Fruit fly (Drosophila melanogaster) whole organism, embryonic: Measurements from ENCODE around the gene Cyp318a1.
A peak's percentile ranks its signal among the peaks of the same experiment; 100 is the strongest.

Experiments used
- C15 ChIP-seq: fragments of 200-800 bp; sonication (Bioruptor generic); IDR thresholded peaks from 3 replicates; pipeline ENCODE4 v1.3.6; 2022; ENCODE audit warnings: missing biosample characterization, missing genetic modification characterization
- CG12071 ChIP-seq: fragments of 200-800 bp; sonication (Bioruptor generic); optimal IDR thresholded peaks from 3 replicates; lab custom pipeline; 2018; ENCODE audit warnings: missing biosample characterization, mild to moderate bottlenecking, missing genetic modification characterization
- CG1603 ChIP-seq: fragments of 200-800 bp; sonication (Bioruptor generic); optimal IDR thresholded peaks from 2 replicates; lab custom pipeline; 2019; ENCODE audit warnings: missing biosample characterization, mild to moderate bottlenecking, missing genetic modification characterization, moderate library complexity
- CG17361 ChIP-seq: fragments of 200-800 bp; sonication (Bioruptor generic); IDR thresholded peaks from 3 replicates; pipeline ENCODE4 v1.3.6; 2022; ENCODE audit warnings: missing biosample characterization, missing genetic modification characterization
- CG17829 ChIP-seq: fragments of 200-800 bp; optimal IDR thresholded peaks from 2 replicates; lab custom pipeline; 2019; ENCODE audit warnings: missing biosample characterization, mild to moderate bottlenecking, missing genetic modification characterization, moderate library complexity
- CG2678 ChIP-seq: fragments of 200-800 bp; sonication (Bioruptor generic); optimal IDR thresholded peaks from 3 replicates; lab custom pipeline; 2019; ENCODE audit warnings: missing biosample characterization, mild to moderate bottlenecking, missing genetic modification characterization, moderate library complexity
- CG3065 ChIP-seq: fragments of 200-800 bp; sonication (Bioruptor generic); optimal IDR thresholded peaks from 2 replicates; lab custom pipeline; 2016; ENCODE audit warnings: missing biosample characterization, missing genetic modification characterization
- CG32532 ChIP-seq: fragments of 200-800 bp; sonication (Bioruptor generic); IDR thresholded peaks from 2 replicates; pipeline ENCODE4 v1.3.6; 2022; ENCODE audit warnings: missing biosample characterization, missing genetic modification characterization
- CG34422 ChIP-seq: fragments of 200-800 bp; sonication (Bioruptor generic); IDR thresholded peaks from 3 replicates; pipeline ENCODE4 v1.3.6; 2022; ENCODE audit warnings: missing biosample characterization, missing genetic modification characterization
- CG4730 ChIP-seq: fragments of 200-800 bp; sonication (Bioruptor generic); IDR thresholded peaks from 2 replicates; pipeline ENCODE4 v1.3.6; 2022; ENCODE audit warnings: missing biosample characterization, missing genetic modification characterization
- CG6254 ChIP-seq: fragments of 200-800 bp; sonication (Bioruptor generic); optimal IDR thresholded peaks from 3 replicates; lab custom pipeline; 2017; ENCODE audit warnings: mild to moderate bottlenecking, missing biosample characterization, missing genetic modification reagents, missing genetic modification characterization
- CG7745 ChIP-seq: fragments of 200-800 bp; sonication (Bioruptor generic); optimal IDR thresholded peaks from 2 replicates; lab custom pipeline; 2018; ENCODE audit warnings: missing biosample characterization, mild to moderate bottlenecking, missing genetic modification characterization, moderate library complexity
- CG7987 ChIP-seq: fragments of 200-800 bp; sonication (Bioruptor generic); optimal IDR thresholded peaks from 2 replicates; lab custom pipeline; 2018; ENCODE audit warnings: missing biosample characterization, mild to moderate bottlenecking, missing genetic modification characterization, moderate library complexity
- CG8359 ChIP-seq: fragments of 200-800 bp; sonication (Bioruptor generic); optimal IDR thresholded peaks from 2 replicates; lab custom pipeline; 2017; ENCODE audit warnings: missing biosample characterization, mild to moderate bottlenecking, missing genetic modification characterization, borderline replicate concordance
- CG8924 ChIP-seq: fragments of 200-800 bp; optimal IDR thresholded peaks from 3 replicates; lab custom pipeline; 2019; ENCODE audit warnings: missing biosample characterization, mild to moderate bottlenecking, missing genetic modification characterization, moderate library complexity
- Dbx ChIP-seq: fragments of 200-800 bp; sonication (Bioruptor generic); IDR thresholded peaks from 3 replicates; pipeline ENCODE4 v1.3.6; 2022; ENCODE audit warnings: missing biosample characterization, missing genetic modification characterization
- Dp ChIP-seq: fragments of 200-800 bp; sonication (Bioruptor generic); optimal IDR thresholded peaks from 2 replicates; lab custom pipeline; 2018; ENCODE audit warnings: missing biosample characterization, mild to moderate bottlenecking, missing genetic modification characterization, moderate library complexity
- HLHmδ ChIP-seq: fragments of 200-800 bp; sonication (Bioruptor generic); optimal IDR thresholded peaks from 2 replicates; lab custom pipeline; 2018; ENCODE audit warnings: missing biosample characterization, mild to moderate bottlenecking, missing genetic modification characterization, moderate library complexity
- Hr3 ChIP-seq: fragments of 200-800 bp; sonication (Bioruptor generic); optimal IDR thresholded peaks from 3 replicates; lab custom pipeline; 2016; ENCODE audit warnings: missing biosample characterization, missing genetic modification characterization
- Jarid2 ChIP-seq: fragments of 200-800 bp; sonication (Bioruptor generic); optimal IDR thresholded peaks from 3 replicates; lab custom pipeline; 2017; ENCODE audit warnings: mild to moderate bottlenecking, missing biosample characterization, missing genetic modification reagents, missing genetic modification characterization
- NC2α ChIP-seq: fragments of 200-800 bp; sonication (Bioruptor generic); optimal IDR thresholded peaks from 2 replicates; lab custom pipeline; 2016; ENCODE audit warnings: missing biosample characterization, missing genetic modification characterization
- bsh ChIP-seq, 2 experiments: fragments of 200-800 bp; sonication (Bioruptor generic); optimal IDR thresholded peaks; 2 replicates each; lab custom pipeline; 2017 to 2018; ENCODE audit warnings: mild to moderate bottlenecking in 2 of 2, missing biosample characterization in 2 of 2, missing genetic modification characterization in 2 of 2, moderate library complexity in 1 of 2
- cas ChIP-seq: fragments of 200-800 bp; sonication (Bioruptor generic); IDR thresholded peaks from 2 replicates; pipeline ENCODE4 v1.3.6; 2022; ENCODE audit warnings: missing biosample characterization, missing genetic modification characterization
- cg ChIP-seq: fragments of 200-800 bp; sonication (Bioruptor generic); optimal IDR thresholded peaks from 3 replicates; lab custom pipeline; 2019; ENCODE audit warnings: missing biosample characterization, mild to moderate bottlenecking, missing genetic modification characterization, moderate library complexity
- ci ChIP-seq: fragments of 200-800 bp; sonication (Bioruptor generic); IDR thresholded peaks from 3 replicates; pipeline ENCODE4 v1.3.6; 2022; ENCODE audit warnings: missing biosample characterization, missing genetic modification characterization
- corto ChIP-seq: fragments of 200-800 bp; sonication (Bioruptor generic); optimal IDR thresholded peaks from 2 replicates; lab custom pipeline; 2016; ENCODE audit warnings: missing biosample characterization, mild to moderate bottlenecking, missing genetic modification characterization, moderate library complexity
- dimm ChIP-seq: fragments of 200-800 bp; sonication (Bioruptor generic); IDR thresholded peaks from 2 replicates; pipeline ENCODE4 v1.3.6; 2022; ENCODE audit warnings: missing biosample characterization, missing genetic modification characterization
- en ChIP-seq: fragments of 200-800 bp; sonication (Bioruptor generic); optimal IDR thresholded peaks from 2 replicates; lab custom pipeline; 2016; ENCODE audit warnings: missing biosample characterization, missing genetic modification characterization
- eve ChIP-seq, 2 experiments: fragments of >200 bp; optimal IDR thresholded peaks; 2 replicates each; lab custom pipeline; 2017; ENCODE audit warnings: missing biosample characterization in 2 of 2, missing genetic modification characterization in 2 of 2
- ewg ChIP-seq: fragments of 200-800 bp; sonication (Bioruptor generic); optimal IDR thresholded peaks from 3 replicates; lab custom pipeline; 2017; ENCODE audit warnings: mild to moderate bottlenecking, missing biosample characterization, missing genetic modification reagents, missing genetic modification characterization
- fd96Cb ChIP-seq: fragments of 200-800 bp; sonication (Bioruptor generic); optimal IDR thresholded peaks from 2 replicates; lab custom pipeline; 2018; ENCODE audit warnings: missing biosample characterization, mild to moderate bottlenecking, missing genetic modification characterization, moderate library complexity
- gro ChIP-seq: fragments of 200-800 bp; sonication (Bioruptor generic); optimal IDR thresholded peaks from 2 replicates; lab custom pipeline; 2016; ENCODE audit warnings: missing biosample characterization, missing genetic modification characterization
- jing ChIP-seq: fragments of 200-800 bp; sonication (Bioruptor generic); optimal IDR thresholded peaks from 2 replicates; lab custom pipeline; 2018; ENCODE audit warnings: missing biosample characterization, mild to moderate bottlenecking, missing genetic modification characterization
- kah ChIP-seq: fragments of 200-800 bp; sonication (Bioruptor generic); optimal IDR thresholded peaks from 2 replicates; lab custom pipeline; 2018; ENCODE audit warnings: missing biosample characterization, mild to moderate bottlenecking, missing genetic modification characterization
- kni ChIP-seq: fragments of 200-800 bp; sonication (Bioruptor generic); optimal IDR thresholded peaks from 3 replicates; lab custom pipeline; 2017; ENCODE audit warnings: mild to moderate bottlenecking, missing biosample characterization, missing genetic modification reagents, missing genetic modification characterization
- lbe ChIP-seq: fragments of 200-800 bp; sonication (Bioruptor generic); optimal IDR thresholded peaks from 2 replicates; lab custom pipeline; 2016; ENCODE audit warnings: missing biosample characterization, mild to moderate bottlenecking, missing genetic modification characterization
- lov ChIP-seq, 2 experiments: fragments of 200-800 bp in 1 of 2; fragments of >200 bp in 1 of 2; sonication (Bioruptor generic) in 1 of 2; IDR thresholded peaks in 1 of 2; optimal IDR thresholded peaks in 1 of 2; 2 replicates in 1 of 2; 3 replicates in 1 of 2; pipeline versions ENCODE4 v1.3.6 to Lab custom; 2017 to 2022; ENCODE audit warnings: missing biosample characterization in 1 of 2, missing genetic modification characterization in 1 of 2
- mirr ChIP-seq: fragments of 200-800 bp; sonication (Bioruptor generic); optimal IDR thresholded peaks from 3 replicates; lab custom pipeline; 2018; ENCODE audit warnings: missing biosample characterization, mild to moderate bottlenecking, missing genetic modification characterization
- nau ChIP-seq: fragments of 200-800 bp; sonication (Bioruptor generic); optimal IDR thresholded peaks from 3 replicates; lab custom pipeline; 2017; ENCODE audit warnings: missing biosample characterization, mild to moderate bottlenecking, missing genetic modification characterization, missing genetic modification reagents
- onecut ChIP-seq: fragments of 200-800 bp; sonication (Bioruptor generic); IDR thresholded peaks from 2 replicates; pipeline ENCODE4 v1.3.6; 2022; ENCODE audit warnings: missing biosample characterization, missing genetic modification characterization
- pan ChIP-seq, 4 experiments: fragments of >200 bp in 3 of 4; fragments of 200-800 bp in 1 of 4; sonication (Bioruptor generic) in 1 of 4; optimal IDR thresholded peaks in 3 of 4; IDR thresholded peaks in 1 of 4; 2 replicates each; pipeline versions ENCODE4 v1.3.6 to Lab custom; 2017 to 2022; ENCODE audit warnings: missing biosample characterization in 2 of 4, missing genetic modification characterization in 2 of 4, mixed read lengths in 1 of 4
- pb ChIP-seq: fragments of 200-800 bp; sonication (Bioruptor generic); optimal IDR thresholded peaks from 3 replicates; lab custom pipeline; 2016; ENCODE audit warnings: missing biosample characterization, missing genetic modification characterization
- pho ChIP-seq: fragments of 200-800 bp; sonication (Bioruptor generic); optimal IDR thresholded peaks from 2 replicates; lab custom pipeline; 2016; ENCODE audit warnings: missing biosample characterization, missing genetic modification characterization
- ranshi ChIP-seq: fragments of 200-800 bp; sonication (Bioruptor generic); IDR thresholded peaks from 2 replicates; pipeline ENCODE4 v1.3.6; 2022; ENCODE audit warnings: missing biosample characterization, missing genetic modification characterization
- sens ChIP-seq: fragments of 200-800 bp; sonication (Bioruptor generic); peaks from one replicate; lab custom pipeline; 2016; ENCODE audit warnings: missing biosample characterization, missing genetic modification characterization
- tna ChIP-seq: fragments of 200-800 bp; sonication (Bioruptor generic); IDR thresholded peaks from 2 replicates; pipeline ENCODE4 v1.3.6; 2022; ENCODE audit warnings: missing biosample characterization, missing genetic modification characterization; ENCODE audit not compliant: partially characterized antibody
- yki ChIP-seq: fragments of >200 bp; optimal IDR thresholded peaks from 3 replicates; lab custom pipeline; 2018
- z ChIP-seq: fragments of 200-800 bp; sonication (Bioruptor generic); IDR thresholded peaks from 3 replicates; pipeline ENCODE4 v1.3.6; 2022; ENCODE audit warnings: missing biosample characterization, missing genetic modification characterization
- zen2 ChIP-seq: fragments of 200-800 bp; sonication (Bioruptor generic); IDR thresholded peaks from 3 replicates; pipeline ENCODE4 v1.3.6; 2022; ENCODE audit warnings: missing biosample characterization, missing genetic modification characterization; ENCODE audit not compliant: partially characterized antibody

Gene Cyp318a1

dm6 chrX:12006678-12007441 lies 25.6 kb upstream of the Cyp318a1 start, which contains the start of gene CG1806 (continued):
- TF ChIP-seq HLHmδ (peak; percentile 55), CG2678 (tag; lab: Kevin White, UChicago) (peak; percentile 6), CG34422 (GFP tag; lab: Robert Waterston, UW) (0 out of 3 replicates have a peak, but pooled peaks have one; percentile 20), CG8924 (tag; lab: Kevin White, UChicago) (no peak), pho (no peak), Jarid2 (GFP tag; lab: Kevin White, UChicago) (peak; percentile 85), CG17829 (tag; lab: Kevin White, UChicago) (peak; percentile 1), yki (lab: Kevin White, UChicago) (peak; percentile 94), bsh (GFP tag; optimal IDR thresholded peaks at IDR 0.05; lab: Kevin White, UChicago) (peak in 1 of 2 experiments; percentile 33), mirr (GFP tag; lab: Kevin White, UChicago) (peak; percentile 8), ci (GFP tag; lab: Robert Waterston, UW) (peak; percentile 24; the same call in 2 of the 3 replicates), en (GFP tag; lab: Kevin White, UChicago) (no peak), cas (0 out of 2 replicates have a peak, but pooled peaks have one; percentile 13), ewg (GFP tag; lab: Kevin White, UChicago) (no peak), CG32532 (GFP tag; lab: Robert Waterston, UW) (peak; percentile 65; the same call in 1 of the 2 replicates), corto (GFP tag; lab: Kevin White, UChicago) (peak; percentile 36), zen2 (GFP tag; lab: Robert Waterston, UW) (peak; percentile 62; the same call in 2 of the 3 replicates), Dbx (GFP tag; lab: Robert Waterston, UW) (peak; percentile 45; the same call in 1 of the 3 replicates), lov (optimal IDR thresholded peaks at IDR 0.05; lab: Kevin White, UChicago) (no peak), lov (GFP tag; IDR thresholded peaks at IDR 0.05; lab: Robert Waterston, UW) (0 out of 3 replicates have a peak, but pooled peaks have one; percentile 43), kah (no peak), pb (GFP tag; lab: Kevin White, UChicago) (no peak), sens (GFP tag; lab: Kevin White, UChicago) (peak; percentile 68), ranshi (no peak), gro (GFP tag; lab: Kevin White, UChicago) (peak; percentile 54), pan (optimal IDR thresholded peaks at IDR 0.05; lab: Kevin White, UChicago) (no peak), pan (GFP tag; optimal IDR thresholded peaks at IDR 0.05 in 1 of 2, IDR thresholded peaks at IDR 0.05 in 1 of 2) (peak in 1 of 2 experiments; percentile 18), CG6254 (GFP tag; lab: Kevin White, UChicago) (peak; percentile 34), CG12071 (GFP tag; lab: Kevin White, UChicago) (peak; percentile 24), eve (GFP tag; optimal IDR thresholded peaks at IDR 0.05; lab: Kevin White, UChicago) (peak in 1 of 2 experiments; percentile 38), lbe (GFP tag; lab: Kevin White, UChicago) (peak; percentile 58), onecut (0 out of 2 replicates have a peak, but pooled peaks have one; percentile 4), cg (GFP tag; lab: Kevin White, UChicago) (peak; percentile 82), kni (GFP tag; lab: Kevin White, UChicago) (peak; percentile 18), nau (GFP tag; lab: Kevin White, UChicago) (peak; percentile 0), Dp (no peak), fd96Cb (tag; lab: Kevin White, UChicago) (no peak), z (peak; percentile 62; the same call in 1 of the 3 replicates)

dm6 chrX:12007593-12007992 lies 24.8 kb upstream of the Cyp318a1 start:
- TF ChIP-seq CG8359 (GFP tag; lab: Kevin White, UChicago): no peak
- TF ChIP-seq Hr3 (GFP tag; lab: Kevin White, UChicago): no peak
- no peak for TF ChIP-seq CG4730 (GFP tag; lab: Robert Waterston, UW)
- TF ChIP-seq dimm (GFP tag; lab: Robert Waterston, UW): no peak
- TF ChIP-seq CG1603 (tag; lab: Kevin White, UChicago): no peak
- TF ChIP-seq C15 (GFP tag; lab: Robert Waterston, UW): no peak
- no peak for TF ChIP-seq tna (GFP tag; lab: Robert Waterston, UW)
- TF ChIP-seq CG7987 (GFP tag; lab: Kevin White, UChicago): no peak
- TF ChIP-seq jing (GFP tag; lab: Kevin White, UChicago): no peak
- no peak for TF ChIP-seq CG17361 (GFP tag; lab: Robert Waterston, UW)
- no peak for TF ChIP-seq NC2α (GFP tag; lab: Kevin White, UChicago)
- no peak for TF ChIP-seq CG7745 (tag; lab: Kevin White, UChicago)
- TF ChIP-seq CG3065 (GFP tag; lab: Kevin White, UChicago): no peak
